Worm (Caenorhabditis elegans) whole organism, L2 larva: ENCODE data around the gene saps-1.

ENCODE experiments used
- blmp-1 ChIP-seq: sonication (generic microtip); optimal IDR thresholded peaks from 2 replicates; lab custom pipeline; 2017; ENCODE audit warnings: missing genetic modification characterization, mild to moderate bottlenecking, missing compliant biosample characterization, antibody characterized with exemption, moderate library complexity; ENCODE audit not compliant: insufficient read depth
- ceh-82 ChIP-seq: fragments of 150-350 bp; optimal IDR thresholded peaks from 2 replicates; lab custom pipeline; 2014; ENCODE audit warnings: missing biosample characterization, missing genetic modification characterization
- fos-1 ChIP-seq: fragments of 150-350 bp; optimal IDR thresholded peaks from 2 replicates; lab custom pipeline; 2014; ENCODE audit warnings: missing biosample characterization, missing genetic modification characterization
- gmeb-1 ChIP-seq: fragments of 150-350 bp; optimal IDR thresholded peaks from 2 replicates; lab custom pipeline; 2014; ENCODE audit warnings: missing biosample characterization, missing genetic modification characterization
- lin-39 ChIP-seq: fragments of 150-350 bp; optimal IDR thresholded peaks from 2 replicates; lab custom pipeline; 2014; ENCODE audit warnings: missing biosample characterization, missing genetic modification reagents, missing genetic modification characterization
- mdl-1 ChIP-seq, 2 experiments: fragments of 150-350 bp in 1 of 2; sonication (generic microtip) in 1 of 2; optimal IDR thresholded peaks; 2 replicates each; lab custom pipeline; 2017; ENCODE audit warnings: missing biosample characterization in 2 of 2, missing genetic modification characterization in 2 of 2
- unc-62 ChIP-seq: fragments of 150-350 bp; optimal IDR thresholded peaks from 2 replicates; lab custom pipeline; 2014; ENCODE audit warnings: missing biosample characterization, missing genetic modification reagents, missing genetic modification characterization
- ztf-4 ChIP-seq: fragments of 150-350 bp; optimal IDR thresholded peaks from 2 replicates; lab custom pipeline; 2014; ENCODE audit warnings: missing biosample characterization, missing genetic modification characterization

ce11 chrII:11301059-11301458 is 3.6 kb downstream of the saps-1 start, which contains the start of gene raga-1:
- no peak for TF ChIP-seq ztf-4 (tag; lab: Kevin White, UChicago)
- no peak for TF ChIP-seq ceh-82 (tag; lab: Kevin White, UChicago)
- TF ChIP-seq mdl-1 (tag; optimal IDR thresholded peaks at IDR 0.05; lab: Kevin White, UChicago): no peak
- TF ChIP-seq gmeb-1 (tag; lab: Kevin White, UChicago): no peak
- TF ChIP-seq lin-39 (tag; lab: Kevin White, UChicago): no peak
- TF ChIP-seq unc-62: no peak
- TF ChIP-seq blmp-1 (tag; lab: Kevin White, UChicago): no peak
- TF ChIP-seq fos-1: no peak
